Fruit fly (Drosophila melanogaster): ENCODE data around the gene CG31415.

CG31415 gene

DNA sequence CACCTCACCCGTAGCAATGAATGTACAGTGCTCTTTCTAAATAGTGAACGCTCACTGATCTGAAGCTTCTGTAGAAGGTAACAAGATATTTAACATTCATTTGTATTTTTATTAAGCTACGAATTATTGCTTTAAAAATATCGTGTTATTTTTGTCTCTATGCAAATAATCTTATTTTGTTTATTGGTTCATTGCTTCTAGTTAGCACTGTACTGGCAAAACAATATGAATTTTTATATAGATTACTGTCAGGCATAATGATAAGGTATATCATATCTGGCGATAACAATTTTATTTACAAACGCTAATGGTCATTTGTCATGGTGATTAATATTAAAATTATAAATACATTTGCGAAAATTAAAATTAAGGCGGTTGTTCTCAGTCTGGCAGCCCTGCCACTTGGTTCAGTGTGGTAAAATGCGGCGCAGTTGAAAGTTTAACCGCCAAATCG, 28.2 kb downstream of the CG31415 start, which contains the start of gene CG9471 (continued):
- peak; percentile 73 for TF ChIP-seq Poxn (GFP tag; IDR thresholded peaks at IDR 0.05)
- TF ChIP-seq CG2120 (GFP tag; optimal IDR thresholded peaks at IDR 0.05) = peak; percentile 96
- TF ChIP-seq btn (GFP tag; optimal IDR thresholded peaks at IDR 0.05) = peak; percentile 25
- peak; percentile 91 for TF ChIP-seq CG13775 (GFP tag; optimal IDR thresholded peaks at IDR 0.05)
- peak; percentile 47 for TF ChIP-seq gt (GFP tag; IDR thresholded peaks at IDR 0.05)
- TF ChIP-seq cad (GFP tag; optimal IDR thresholded peaks at IDR 0.05) = no peak
- TF ChIP-seq CG8388 (GFP tag; optimal IDR thresholded peaks at IDR 0.05) = peak; percentile 97
- peak; percentile 76 for TF ChIP-seq gcm2 (GFP tag; optimal IDR thresholded peaks at IDR 0.05)
- TF ChIP-seq zfh2 (GFP tag; optimal IDR thresholded peaks at IDR 0.05) = peak; percentile 85
- peak; percentile 90 for TF ChIP-seq Abd-B (GFP tag; optimal IDR thresholded peaks at IDR 0.05)
- peak; percentile 90 for TF ChIP-seq CG10209 (GFP tag; optimal IDR thresholded peaks at IDR 0.05)
- TF ChIP-seq CG12942 (GFP tag; optimal IDR thresholded peaks at IDR 0.05) = peak; percentile 88
- peak; percentile 88 for TF ChIP-seq CG11456 (GFP tag; IDR thresholded peaks at IDR 0.05)
- TF ChIP-seq org-1 (GFP tag; optimal IDR thresholded peaks at IDR 0.05) = peak; percentile 82
- peak; percentile 80 for TF ChIP-seq Oaz (GFP tag; IDR thresholded peaks at IDR 0.05)
- TF ChIP-seq CG30431 (GFP tag; optimal IDR thresholded peaks at IDR 0.05) = peak; percentile 72
- peak; percentile 87 for TF ChIP-seq ttk (GFP tag; IDR thresholded peaks at IDR 0.05)
- peak; percentile 63 for TF ChIP-seq YL-1 (GFP tag; optimal IDR thresholded peaks at IDR 0.05)
- TF ChIP-seq CG7786 (GFP tag; optimal IDR thresholded peaks at IDR 0.05) = peak; percentile 93
- peak; percentile 98 for TF ChIP-seq row (GFP tag; IDR thresholded peaks at IDR 0.05)
- TF ChIP-seq Bteb2 (GFP tag; optimal IDR thresholded peaks at IDR 0.05) = peak; percentile 93
- TF ChIP-seq h (optimal IDR thresholded peaks at IDR 0.05) = no peak
- peak; percentile 86 for TF ChIP-seq eyg (GFP tag; optimal IDR thresholded peaks at IDR 0.05)
- TF ChIP-seq gsb-n (tag; optimal IDR thresholded peaks at IDR 0.05) = peak; percentile 81
- TF ChIP-seq Eip74EF (GFP tag; optimal IDR thresholded peaks at IDR 0.05) = peak in 1 of 2 experiments; percentile 90
- TF ChIP-seq CG15514 (GFP tag; optimal IDR thresholded peaks at IDR 0.05) = peak; percentile 87
- peak; percentile 94 for TF ChIP-seq Fer1 (GFP tag; optimal IDR thresholded peaks at IDR 0.05)
- peak; percentile 83 for TF ChIP-seq CG10462 (GFP tag; optimal IDR thresholded peaks at IDR 0.05)
- TF ChIP-seq chm (GFP tag; IDR thresholded peaks at IDR 0.05) = peak; percentile 93
- peak; percentile 96 for TF ChIP-seq lilli (GFP tag; optimal IDR thresholded peaks at IDR 0.05)
- TF ChIP-seq ci (GFP tag; IDR thresholded peaks at IDR 0.05) = peak; percentile 94
- peak; percentile 93 for TF ChIP-seq H2.0 (GFP tag; IDR thresholded peaks at IDR 0.05)
- peak; percentile 76 for TF ChIP-seq Ravus (GFP tag; IDR thresholded peaks at IDR 0.05)
- peak; percentile 86 for TF ChIP-seq CG11085 (GFP tag; IDR thresholded peaks at IDR 0.05)
- TF ChIP-seq CG10366 (GFP tag; IDR thresholded peaks at IDR 0.05) = peak; percentile 93
- TF ChIP-seq Jarid2 (GFP tag; optimal IDR thresholded peaks at IDR 0.05) = peak; percentile 62
- TF ChIP-seq CG17328 (GFP tag; IDR thresholded peaks at IDR 0.05) = peak; percentile 91
- peak; percentile 94 for TF ChIP-seq CG10543 (GFP tag; optimal IDR thresholded peaks at IDR 0.05)
- TF ChIP-seq D (optimal IDR thresholded peaks at IDR 0.05) = no peak
- TF ChIP-seq D (GFP tag; optimal IDR thresholded peaks at IDR 0.05) = peak; percentile 78
- peak; percentile 73 for TF ChIP-seq twi (tag; optimal IDR thresholded peaks at IDR 0.05)
- TF ChIP-seq CG12769 (tag; optimal IDR thresholded peaks at IDR 0.05) = peak; percentile 92
- TF ChIP-seq CG14014 (GFP tag; IDR thresholded peaks at IDR 0.05) = peak; percentile 93
- TF ChIP-seq CkIIα-i1 (GFP tag; IDR thresholded peaks at IDR 0.05) = no peak
- TF ChIP-seq pho (GFP tag; optimal IDR thresholded peaks at IDR 0.05) = peak; percentile 87
- TF ChIP-seq bab2 (GFP tag; optimal IDR thresholded peaks at IDR 0.05) = peak; percentile 87
- TF ChIP-seq Doc2 (GFP tag; IDR thresholded peaks at IDR 0.05) = peak; percentile 79
- peak; percentile 86 for TF ChIP-seq maf-S (GFP tag; optimal IDR thresholded peaks at IDR 0.05)
- TF ChIP-seq disco-r (GFP tag; optimal IDR thresholded peaks at IDR 0.05) = peak; percentile 43
- no peak for TF ChIP-seq chinmo (GFP tag; IDR thresholded peaks at IDR 0.05; ENCODE audit: partially characterized antibody)
- TF ChIP-seq Camta (GFP tag; optimal IDR thresholded peaks at IDR 0.05) = peak; percentile 87
- peak; percentile 81 for TF ChIP-seq CG12236 (GFP tag; optimal IDR thresholded peaks at IDR 0.05)
